Worm (Caenorhabditis elegans) whole organism, L1 larva: ENCODE data around the gene F25B5.5.

Source experiments
- ama-1 ChIP-seq: fragments of 150-350 bp; optimal IDR thresholded peaks from 2 replicates; lab custom pipeline; 2014
- lsy-2 ChIP-seq, 2 experiments: fragments of 150-350 bp; optimal IDR thresholded peaks; 2 replicates each; lab custom pipeline; 2014; ENCODE audit warnings: missing biosample characterization in 2 of 2, missing genetic modification characterization in 2 of 2
- nhr-19 ChIP-seq: fragments of 200-800 bp; sonication (Bioruptor generic); conservative IDR thresholded peaks from 2 replicates; pipeline ENCODE4 v1.3.6; 2022; ENCODE audit warnings: missing genetic modification characterization, missing compliant biosample characterization
- snu-23 ChIP-seq: sonication (generic microtip); optimal IDR thresholded peaks from 2 replicates; lab custom pipeline; 2016; ENCODE audit warnings: missing genetic modification characterization, missing compliant biosample characterization
- unc-62 ChIP-seq: fragments of 150-350 bp; optimal IDR thresholded peaks from 2 replicates; lab custom pipeline; 2014; ENCODE audit warnings: missing biosample characterization, missing genetic modification reagents, missing genetic modification characterization
- zip-4 ChIP-seq: fragments of 200-800 bp; sonication (Bioruptor generic); optimal IDR thresholded peaks from 2 replicates; lab custom pipeline; 2018; ENCODE audit warnings: mild to moderate bottlenecking, missing genetic modification characterization, moderate library complexity, missing compliant biosample characterization
- ztf-4 ChIP-seq: fragments of 150-350 bp; optimal IDR thresholded peaks from 2 replicates; lab custom pipeline; 2014; ENCODE audit warnings: missing biosample characterization, missing genetic modification characterization

ce11 chrIII:5906059-5906458, 39.9 kb downstream of the F25B5.5 start, which contains the start of gene dpff-1:
- no peak for TF ChIP-seq ztf-4 (tag; lab: Kevin White, UChicago)
- no peak for TF ChIP-seq nhr-19 (GFP tag; lab: Robert Waterston, UW)
- no peak for TF ChIP-seq zip-4 (GFP tag; lab: Kevin White, UChicago)
- peak; percentile 35 for TF ChIP-seq snu-23 (GFP tag; lab: Kevin White, UChicago)
- TF ChIP-seq unc-62 (GFP tag; lab: Kevin White, UChicago), result no peak
- TF ChIP-seq lsy-2 (tag; optimal IDR thresholded peaks at IDR 0.05; lab: Kevin White, UChicago), result peak; percentile 22 to 42
- no peak for TF ChIP-seq ama-1 (lab: Kevin White, UChicago)
